Fruit fly (Drosophila melanogaster): ENCODE measurements around the gene CG12994.

Gene CG12994

dm6 chrX:17421987-17422386 is 21.8 kb downstream of the CG12994 start, which contains the start of gene CG8611 (continued):
- peak; percentile 94 for TF ChIP-seq Dp (GFP tag; optimal IDR thresholded peaks at IDR 0.05)
- TF ChIP-seq Awh (GFP tag; IDR thresholded peaks at IDR 0.05): no peak
- no peak for TF ChIP-seq vfl (GFP tag; optimal IDR thresholded peaks at IDR 0.05)
- TF ChIP-seq Abd-B (GFP tag; optimal IDR thresholded peaks at IDR 0.05): peak; percentile 9
- TF ChIP-seq Dip3 (GFP tag; optimal IDR thresholded peaks at IDR 0.05): no peak
- no peak for TF ChIP-seq Mrtf (GFP tag; IDR thresholded peaks at IDR 0.05)
- TF ChIP-seq Sry-β (GFP tag; optimal IDR thresholded peaks at IDR 0.05): no peak
- TF ChIP-seq crp (GFP tag; optimal IDR thresholded peaks at IDR 0.05): peak in 1 of 2 experiments; percentile 81
- no peak for TF ChIP-seq CG4360 (GFP tag; IDR thresholded peaks at IDR 0.05)
- no peak for TF ChIP-seq ranshi (GFP tag; IDR thresholded peaks at IDR 0.05)
- no peak for TF ChIP-seq Antp (GFP tag; optimal IDR thresholded peaks at IDR 0.05)
- TF ChIP-seq CG7987 (GFP tag; optimal IDR thresholded peaks at IDR 0.05): no peak
- no peak for TF ChIP-seq Oaz (GFP tag; IDR thresholded peaks at IDR 0.05)
- TF ChIP-seq Stat92E (GFP tag; optimal IDR thresholded peaks at IDR 0.05): no peak
- TF ChIP-seq CG31441 (GFP tag; IDR thresholded peaks at IDR 0.05): no peak
- no peak for TF ChIP-seq kni (GFP tag; optimal IDR thresholded peaks at IDR 0.05)
- no peak for TF ChIP-seq HLH54F (GFP tag; optimal IDR thresholded peaks at IDR 0.05)
- TF ChIP-seq Bteb2 (GFP tag; optimal IDR thresholded peaks at IDR 0.05): no peak
- TF ChIP-seq CG2116 (GFP tag; optimal IDR thresholded peaks at IDR 0.05): peak; percentile 30
- TF ChIP-seq CG1603 (tag; optimal IDR thresholded peaks at IDR 0.05): peak; percentile 60
- no peak for TF ChIP-seq tna (GFP tag; IDR thresholded peaks at IDR 0.05; ENCODE audit: partially characterized antibody)
- TF ChIP-seq rib (GFP tag; IDR thresholded peaks at IDR 0.05): no peak
- no peak for TF ChIP-seq bsh (GFP tag; optimal IDR thresholded peaks at IDR 0.05)
- peak; percentile 64 for TF ChIP-seq CG15479 (GFP tag; optimal IDR thresholded peaks at IDR 0.05)
- no peak for TF ChIP-seq Mad (GFP tag; optimal IDR thresholded peaks at IDR 0.05)
- no peak for TF ChIP-seq CG8924 (tag; optimal IDR thresholded peaks at IDR 0.05)
- TF ChIP-seq Nf-YA (GFP tag; IDR thresholded peaks at IDR 0.05): no peak
- no peak for TF ChIP-seq bigmax (GFP tag; optimal IDR thresholded peaks at IDR 0.05)
- TF ChIP-seq CG2875 (GFP tag; optimal IDR thresholded peaks at IDR 0.05): no peak
- no peak for TF ChIP-seq CG12104 (GFP tag; optimal IDR thresholded peaks at IDR 0.05)
- no peak for TF ChIP-seq CG3065 (GFP tag; optimal IDR thresholded peaks at IDR 0.05)
- no peak for TF ChIP-seq fd3F (GFP tag; optimal IDR thresholded peaks at IDR 0.05)
- TF ChIP-seq D19A (tag; optimal IDR thresholded peaks at IDR 0.05): no peak
- TF ChIP-seq CG12659 (GFP tag; optimal IDR thresholded peaks at IDR 0.05): peak; percentile 10
- no peak for TF ChIP-seq Vsx1 (GFP tag; optimal IDR thresholded peaks at IDR 0.05)
- no peak for TF ChIP-seq CG11560 (tag; IDR thresholded peaks at IDR 0.05)
- peak; percentile 18 for TF ChIP-seq nmo (GFP tag; optimal IDR thresholded peaks at IDR 0.05)
- no peak for TF ChIP-seq CG17359 (tag; optimal IDR thresholded peaks at IDR 0.05)
- 0 out of 2 replicates have a peak, but pooled peaks have one; percentile 21 for TF ChIP-seq Dref (GFP tag; IDR thresholded peaks at IDR 0.05)
- TF ChIP-seq CG10654 (GFP tag; optimal IDR thresholded peaks at IDR 0.05): no peak
- peak; percentile 56 for TF ChIP-seq Ets97D (GFP tag; optimal IDR thresholded peaks at IDR 0.05)
- TF ChIP-seq sna (GFP tag; IDR thresholded peaks at IDR 0.05; ENCODE audit: partially characterized antibody): no peak
- no peak for TF ChIP-seq CG7928 (GFP tag; optimal IDR thresholded peaks at IDR 0.05)
- TF ChIP-seq CG9817 (tag; optimal IDR thresholded peaks at IDR 0.05): no peak
- TF ChIP-seq Dbx (GFP tag; IDR thresholded peaks at IDR 0.05): no peak
- TF ChIP-seq Drgx (GFP tag; IDR thresholded peaks at IDR 0.05): no peak
- TF ChIP-seq CG1233 (GFP tag; optimal IDR thresholded peaks at IDR 0.05): no peak
- TF ChIP-seq chinmo (GFP tag; IDR thresholded peaks at IDR 0.05; ENCODE audit: partially characterized antibody): no peak
- no peak for TF ChIP-seq dpn (GFP tag; optimal IDR thresholded peaks at IDR 0.05)
- TF ChIP-seq pho (GFP tag; optimal IDR thresholded peaks at IDR 0.05): no peak
- TF ChIP-seq CG6175 (GFP tag; IDR thresholded peaks at IDR 0.05): no peak
